Fruit fly (Drosophila melanogaster): ENCODE results near the gene CG1074.

CG1074 gene

DNA sequence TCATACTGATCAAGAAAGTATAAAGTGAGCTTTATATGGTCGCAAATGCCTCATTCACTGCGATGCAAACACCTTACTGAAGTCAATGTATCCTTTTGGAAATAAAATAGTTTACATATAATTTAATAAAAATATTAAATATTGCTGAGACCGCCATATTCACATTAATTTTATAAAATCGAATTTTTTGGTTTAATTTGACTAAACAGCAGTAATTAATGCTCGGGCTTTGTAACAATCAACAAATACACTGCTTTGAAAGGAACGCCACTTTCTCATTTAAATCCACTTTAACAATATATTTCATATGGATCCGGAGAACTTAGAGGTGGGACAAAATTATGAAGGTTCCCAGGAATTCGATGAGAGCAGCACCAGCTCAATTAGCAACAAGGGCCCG lies 46.7 kb downstream of the CG1074 start, which contains the start of gene sac:
sac (plus strand) TSS at position 301 of the 400 bp plus-strand sequence.
- TF ChIP-seq Mnt (GFP tag; optimal IDR thresholded peaks at IDR 0.05) (no peak), CG7101 (tag; optimal IDR thresholded peaks at IDR 0.05) (no peak), bab1 (GFP tag; optimal IDR thresholded peaks at IDR 0.05) (no peak), tj (GFP tag; optimal IDR thresholded peaks at IDR 0.05) (no peak), CG11617 (GFP tag; optimal IDR thresholded peaks at IDR 0.05) (no peak), CG7045 (GFP tag; optimal IDR thresholded peaks at IDR 0.05) (no peak), CG1620 (GFP tag; optimal IDR thresholded peaks at IDR 0.05) (no peak), CG12768 (GFP tag; optimal IDR thresholded peaks at IDR 0.05) (no peak), CG14711 (tag; optimal IDR thresholded peaks at IDR 0.05) (no peak), CG5204 (GFP tag; optimal IDR thresholded peaks at IDR 0.05) (no peak), cic (GFP tag; optimal IDR thresholded peaks at IDR 0.05) (no peak), toe (GFP tag; optimal IDR thresholded peaks at IDR 0.05) (no peak), CG33017 (tag; optimal IDR thresholded peaks at IDR 0.05) (no peak), ovo (GFP tag; optimal IDR thresholded peaks at IDR 0.05) (no peak), cnc (optimal IDR thresholded peaks at IDR 0.05) (no peak)

dm6 chr3R:4484999-4485398 lies 51.2 kb downstream of the CG1074 start, which contains the start of gene Fip1:
TSS of gene Fip1 (plus strand) at chr3R:4485008.
- TF ChIP-seq CG11617 (GFP tag; optimal IDR thresholded peaks at IDR 0.05) (no peak), Hr96 (GFP tag; optimal IDR thresholded peaks at IDR 0.05) (no peak), CG7101 (tag; optimal IDR thresholded peaks at IDR 0.05) (no peak), kay (GFP tag; ENCODE audit: borderline replicate concordance) (no peak)
